Worm (Caenorhabditis elegans) whole organism, L2 larva: ENCODE data around the gene math-10.
"Not testable (repeated sequence)": the region's sequence is repeated elsewhere in the genome, so short reads cannot be mapped to it uniquely, and the experiment has no call there.

ENCODE experiments used
- F13H6.1 ChIP-seq: sonication (generic microtip); optimal IDR thresholded peaks from 2 replicates; lab custom pipeline; 2016; ENCODE audit warnings: missing genetic modification characterization, missing compliant biosample characterization
- R02D3.7 ChIP-seq: fragments of 150-350 bp; optimal IDR thresholded peaks from 2 replicates; lab custom pipeline; 2014; ENCODE audit warnings: missing biosample characterization, missing genetic modification characterization
- alr-1 ChIP-seq: fragments of 150-350 bp; optimal IDR thresholded peaks from 2 replicates; lab custom pipeline; 2014; ENCODE audit warnings: missing biosample characterization, missing genetic modification characterization
- aly-2 ChIP-seq: fragments of 150-350 bp; optimal IDR thresholded peaks from 2 replicates; lab custom pipeline; 2014; ENCODE audit warnings: missing biosample characterization, missing genetic modification characterization
- ama-1 ChIP-seq: fragments of 150-350 bp; optimal IDR thresholded peaks from 2 replicates; lab custom pipeline; 2018; ENCODE audit warnings: inconsistent platforms
- blmp-1 ChIP-seq: sonication (generic microtip); optimal IDR thresholded peaks from 2 replicates; lab custom pipeline; 2017; ENCODE audit warnings: missing genetic modification characterization, mild to moderate bottlenecking, missing compliant biosample characterization, antibody characterized with exemption, moderate library complexity; ENCODE audit not compliant: insufficient read depth
- ceh-82 ChIP-seq: fragments of 150-350 bp; optimal IDR thresholded peaks from 2 replicates; lab custom pipeline; 2014; ENCODE audit warnings: missing biosample characterization, missing genetic modification characterization
- crh-2 ChIP-seq: sonication (generic microtip); optimal IDR thresholded peaks from 2 replicates; lab custom pipeline; 2017; ENCODE audit warnings: missing biosample characterization, missing genetic modification characterization
- dmd-4 ChIP-seq: sonication (generic microtip); optimal IDR thresholded peaks from 2 replicates; lab custom pipeline; 2017; ENCODE audit warnings: missing biosample characterization, missing genetic modification characterization
- egl-27 ChIP-seq: sonication (generic microtip); optimal IDR thresholded peaks from 3 replicates; lab custom pipeline; 2017; ENCODE audit warnings: missing biosample characterization, missing genetic modification reagents, missing genetic modification characterization
- elt-1 ChIP-seq: fragments of 150-350 bp; optimal IDR thresholded peaks from 2 replicates; lab custom pipeline; 2014; ENCODE audit warnings: missing biosample characterization, missing genetic modification characterization
- elt-3 ChIP-seq: sonication (generic microtip); optimal IDR thresholded peaks from 2 replicates; lab custom pipeline; 2017; ENCODE audit warnings: missing biosample characterization, missing genetic modification characterization
- fos-1 ChIP-seq: fragments of 150-350 bp; optimal IDR thresholded peaks from 2 replicates; lab custom pipeline; 2014; ENCODE audit warnings: missing biosample characterization, missing genetic modification characterization
- gmeb-1 ChIP-seq: fragments of 150-350 bp; optimal IDR thresholded peaks from 2 replicates; lab custom pipeline; 2014; ENCODE audit warnings: missing biosample characterization, missing genetic modification characterization
- lin-13 ChIP-seq: fragments of 150-350 bp; optimal IDR thresholded peaks from 2 replicates; lab custom pipeline; 2014; ENCODE audit warnings: missing biosample characterization, missing genetic modification reagents, missing genetic modification characterization
- lin-39 ChIP-seq: fragments of 150-350 bp; optimal IDR thresholded peaks from 2 replicates; lab custom pipeline; 2014; ENCODE audit warnings: missing biosample characterization, missing genetic modification reagents, missing genetic modification characterization
- lsy-2 ChIP-seq, 2 experiments: fragments of 150-350 bp in 1 of 2; sonication (generic microtip) in 1 of 2; optimal IDR thresholded peaks; 2 replicates each; lab custom pipeline; 2014 to 2017; ENCODE audit warnings: missing biosample characterization in 2 of 2, missing genetic modification characterization in 2 of 2
- mab-5 ChIP-seq: fragments of 150-350 bp; optimal IDR thresholded peaks from 2 replicates; lab custom pipeline; 2014; ENCODE audit warnings: missing biosample characterization, missing genetic modification characterization
- mbf-1 ChIP-seq: sonication (generic microtip); optimal IDR thresholded peaks from 2 replicates; lab custom pipeline; 2017; ENCODE audit warnings: missing biosample characterization, missing genetic modification characterization
- nhr-12 ChIP-seq: fragments of 150-350 bp; optimal IDR thresholded peaks from 2 replicates; lab custom pipeline; 2014; ENCODE audit warnings: missing biosample characterization, missing genetic modification characterization
- nhr-129 ChIP-seq: fragments of 150-350 bp; optimal IDR thresholded peaks from 2 replicates; lab custom pipeline; 2014; ENCODE audit warnings: missing biosample characterization, missing genetic modification characterization
- nhr-23 ChIP-seq: fragments of 150-350 bp; optimal IDR thresholded peaks from 2 replicates; lab custom pipeline; 2014; ENCODE audit warnings: missing biosample characterization, missing genetic modification reagents, missing genetic modification characterization
- nhr-237 ChIP-seq: fragments of 150-350 bp; optimal IDR thresholded peaks from 2 replicates; lab custom pipeline; 2014; ENCODE audit warnings: missing biosample characterization, missing genetic modification characterization
- nhr-25 ChIP-seq: fragments of 150-350 bp; sonication (generic microtip); optimal IDR thresholded peaks from 3 replicates; lab custom pipeline; 2014; ENCODE audit warnings: missing biosample characterization, missing genetic modification characterization
- nhr-77 ChIP-seq: fragments of 150-350 bp; optimal IDR thresholded peaks from 2 replicates; lab custom pipeline; 2014; ENCODE audit warnings: missing biosample characterization, missing genetic modification characterization
- sem-4 ChIP-seq: fragments of 150-350 bp; optimal IDR thresholded peaks from 2 replicates; lab custom pipeline; 2014; ENCODE audit warnings: missing biosample characterization, missing genetic modification reagents, missing genetic modification characterization
- skn-1 ChIP-seq: sonication (generic microtip); optimal IDR thresholded peaks from 2 replicates; lab custom pipeline; 2017; ENCODE audit warnings: missing biosample characterization, missing genetic modification characterization
- sma-3 ChIP-seq: sonication (generic microtip); optimal IDR thresholded peaks from 2 replicates; lab custom pipeline; 2016; ENCODE audit warnings: missing genetic modification reagents, missing genetic modification characterization, missing compliant biosample characterization
- snpc-4 ChIP-seq: fragments of 150-350 bp; optimal IDR thresholded peaks from 2 replicates; lab custom pipeline; 2014; ENCODE audit warnings: missing biosample characterization, missing genetic modification characterization
- unc-39 ChIP-seq: fragments of 150-350 bp; optimal IDR thresholded peaks from 2 replicates; lab custom pipeline; 2014; ENCODE audit warnings: missing biosample characterization, missing genetic modification characterization
- unc-55 ChIP-seq: fragments of 150-350 bp; sonication (generic microtip); optimal IDR thresholded peaks from 3 replicates; lab custom pipeline; 2014; ENCODE audit warnings: missing biosample characterization, missing genetic modification reagents, missing genetic modification characterization
- unc-62 ChIP-seq: fragments of 150-350 bp; optimal IDR thresholded peaks from 2 replicates; lab custom pipeline; 2014; ENCODE audit warnings: missing biosample characterization, missing genetic modification reagents, missing genetic modification characterization
- zag-1 ChIP-seq: fragments of 150-350 bp; optimal IDR thresholded peaks from 2 replicates; lab custom pipeline; 2014; ENCODE audit warnings: missing biosample characterization, missing genetic modification characterization
- ztf-1 ChIP-seq: fragments of 200-800 bp; sonication (Bioruptor generic); conservative IDR thresholded peaks from 2 replicates; pipeline ENCODE4 v1.3.6; 2022; ENCODE audit warnings: missing genetic modification characterization, missing compliant biosample characterization
- ztf-11 ChIP-seq: sonication (generic microtip); optimal IDR thresholded peaks from 2 replicates; lab custom pipeline; 2017; ENCODE audit warnings: missing biosample characterization, missing genetic modification characterization
- ztf-4 ChIP-seq: fragments of 150-350 bp; optimal IDR thresholded peaks from 2 replicates; lab custom pipeline; 2014; ENCODE audit warnings: missing biosample characterization, missing genetic modification characterization

Gene math-10

ce11 chrII:1852503-1852902 lies 18.8 kb upstream of the math-10 start, which contains the start of gene C52E2.2:
C52E2.2 (plus strand) TSS chrII:1852803.
- no peak for TF ChIP-seq lin-39 (tag; lab: Kevin White, UChicago)
- no peak for TF ChIP-seq gmeb-1
- no peak for TF ChIP-seq mbf-1 (tag; lab: Kevin White, UChicago)
- TF ChIP-seq lin-13: no peak
- TF ChIP-seq snpc-4 (tag; lab: Kevin White, UChicago): no peak
- no peak for TF ChIP-seq sem-4 (tag; lab: Kevin White, UChicago)
- no peak for TF ChIP-seq lsy-2 (tag; optimal IDR thresholded peaks at IDR 0.05; lab: Kevin White, UChicago)
- TF ChIP-seq dmd-4 (tag; lab: Kevin White, UChicago): no peak
- no peak for TF ChIP-seq elt-1 (tag; lab: Kevin White, UChicago)
- no peak for TF ChIP-seq ztf-1 (GFP tag; lab: Robert Waterston, UW)
- TF ChIP-seq unc-55 (GFP tag; lab: Kevin White, UChicago): no peak
- no peak for TF ChIP-seq skn-1 (tag; lab: Kevin White, UChicago)
- TF ChIP-seq R02D3.7 (tag; lab: Kevin White, UChicago): no peak
- TF ChIP-seq mab-5 (tag; lab: Kevin White, UChicago): no peak
- no peak for TF ChIP-seq ceh-82 (tag; lab: Kevin White, UChicago)
- TF ChIP-seq nhr-12: no peak
- TF ChIP-seq crh-2 (tag; lab: Kevin White, UChicago): no peak
- TF ChIP-seq nhr-77 (tag; lab: Kevin White, UChicago): no peak
- no peak for TF ChIP-seq ztf-4 (tag; lab: Kevin White, UChicago)
- TF ChIP-seq zag-1: no peak

ce11 chrII:1854094-1854493 lies 17.2 kb upstream of the math-10 start, which contains the start of gene fbxb-95:
fbxb-95 (plus strand) TSS chrII:1854394.
- not testable (repeated sequence) for TF ChIP-seq unc-55 (GFP tag; lab: Kevin White, UChicago); egl-27 (tag; lab: Kevin White, UChicago); aly-2 (tag; lab: Kevin White, UChicago)

- TF ChIP-seq nhr-237, unc-39, elt-3 (tag; lab: Kevin White, UChicago): not testable (repeated sequence)
- TF ChIP-seq, all 48 proteins: peak for 0; not testable (repeated sequence) for 48
Measured at ce11 chrII:1861285-1861793, 10.0 kb upstream of the math-10 start, which contains the start of gene C16C4.18. C16C4.18 (minus strand) TSS chrII:1861335.

- TF ChIP-seq ceh-82 (tag; lab: Kevin White, UChicago); nhr-12; mab-5 (tag; lab: Kevin White, UChicago): not testable (repeated sequence)
Measured at ce11 chrII:1862334-1862733, 9.0 kb upstream of the math-10 start, which contains the start of gene fbxb-98. fbxb-98 (plus strand) TSS chrII:1862634.

ce11 chrII:1864278-1864677 lies 7.1 kb upstream of the math-10 start, which contains the start of gene C16C4.17:
C16C4.17 (plus strand) TSS chrII:1864578.
- no peak for TF ChIP-seq ama-1 (lab: Kevin White, UChicago)
- no peak for TF ChIP-seq sma-3
- TF ChIP-seq nhr-25 (tag; lab: Kevin White, UChicago): no peak
- TF ChIP-seq nhr-12: no peak
- TF ChIP-seq nhr-77 (tag; lab: Kevin White, UChicago): no peak
- no peak for TF ChIP-seq unc-62 (GFP tag; lab: Kevin White, UChicago)
- TF ChIP-seq mbf-1 (tag; lab: Kevin White, UChicago): no peak
- no peak for TF ChIP-seq nhr-129 (tag; lab: Kevin White, UChicago)
- TF ChIP-seq F13H6.1: no peak
- no peak for TF ChIP-seq aly-2 (tag; lab: Kevin White, UChicago)
- TF ChIP-seq R02D3.7 (tag; lab: Kevin White, UChicago): no peak
- TF ChIP-seq fos-1 (tag; lab: Kevin White, UChicago): no peak
- no peak for TF ChIP-seq elt-3 (tag; lab: Kevin White, UChicago)
- TF ChIP-seq ztf-11: no peak
- no peak for TF ChIP-seq blmp-1 (tag; lab: Kevin White, UChicago)
- TF ChIP-seq zag-1: no peak
- no peak for TF ChIP-seq alr-1 (tag; lab: Kevin White, UChicago)
- no peak for TF ChIP-seq unc-55 (GFP tag; lab: Kevin White, UChicago)
- TF ChIP-seq lsy-2 (tag; optimal IDR thresholded peaks at IDR 0.05; lab: Kevin White, UChicago): no peak
- TF ChIP-seq nhr-23 (tag; lab: Kevin White, UChicago): no peak
